Worm (Caenorhabditis elegans) whole organism, young adult: ENCODE measurements around the gene klp-3.

ENCODE experiments used
- B0336.3 ChIP-seq: fragments of 200-800 bp; sonication (Bioruptor generic); IDR thresholded peaks from 2 replicates; pipeline ENCODE4 v1.3.6; 2022; ENCODE audit warnings: missing genetic modification characterization, missing compliant biosample characterization
- F55B11.4 ChIP-seq: sonication (generic microtip); optimal IDR thresholded peaks from 2 replicates; lab custom pipeline; 2016; ENCODE audit warnings: missing compliant biosample characterization, missing genetic modification characterization, borderline replicate concordance; ENCODE audit not compliant: insufficient read depth
- K11D2.4 ChIP-seq: fragments of 200-800 bp; sonication (Bioruptor generic); IDR thresholded peaks from 2 replicates; pipeline ENCODE4 v1.3.6; 2022; ENCODE audit warnings: missing genetic modification reagents, missing genetic modification characterization, missing compliant biosample characterization
- Y53G8AR.9 ChIP-seq: fragments of 200-800 bp; sonication (Bioruptor generic); conservative IDR thresholded peaks from 2 replicates; pipeline ENCODE4 v1.3.6; 2022; ENCODE audit warnings: missing genetic modification reagents, missing genetic modification characterization, missing compliant biosample characterization
- ZK185.1 ChIP-seq: sonication (generic microtip); optimal IDR thresholded peaks from 2 replicates; lab custom pipeline; 2016; ENCODE audit warnings: mild to moderate bottlenecking, missing genetic modification characterization, missing compliant biosample characterization; ENCODE audit not compliant: poor library complexity, severe bottlenecking
- ama-1 ChIP-seq, 3 experiments: fragments of 150-350 bp in 1 of 3; sonication (generic microtip) in 2 of 3; optimal IDR thresholded peaks; 2 replicates each; lab custom pipeline; 2014 to 2018; ENCODE audit warnings: missing biosample characterization in 2 of 3, missing genetic modification characterization in 2 of 3, missing genetic modification reagents in 2 of 3
- aptf-3 ChIP-seq: fragments of 200-800 bp; sonication (Bioruptor generic); IDR thresholded peaks from 2 replicates; pipeline ENCODE4 v1.3.6; 2022; ENCODE audit warnings: missing genetic modification characterization, missing compliant biosample characterization
- athp-1 ChIP-seq: sonication (generic microtip); optimal IDR thresholded peaks from 2 replicates; lab custom pipeline; 2017; ENCODE audit warnings: mild to moderate bottlenecking, missing genetic modification characterization, missing compliant biosample characterization
- bed-2 ChIP-seq: fragments of 200-800 bp; sonication (Bioruptor generic); IDR thresholded peaks from 2 replicates; pipeline ENCODE4 v1.3.6; 2022; ENCODE audit warnings: missing genetic modification reagents, missing genetic modification characterization, missing compliant biosample characterization
- chd-7 ChIP-seq: sonication (generic microtip); optimal IDR thresholded peaks from 2 replicates; lab custom pipeline; 2016; ENCODE audit warnings: mild to moderate bottlenecking, missing genetic modification characterization, moderate library complexity, missing compliant biosample characterization
- die-1 ChIP-seq: sonication (generic microtip); optimal IDR thresholded peaks from 2 replicates; lab custom pipeline; 2016; ENCODE audit warnings: missing genotype, mild to moderate bottlenecking, missing genetic modification characterization, missing compliant biosample characterization
- dox-1 ChIP-seq: fragments of 200-800 bp; sonication (Bioruptor generic); IDR thresholded peaks from 2 replicates; pipeline ENCODE4 v1.3.6; 2022; ENCODE audit warnings: missing genetic modification reagents, missing genetic modification characterization, missing compliant biosample characterization
- hlh-12 ChIP-seq: sonication (generic microtip); optimal IDR thresholded peaks from 2 replicates; lab custom pipeline; 2016; ENCODE audit warnings: missing genetic modification characterization, missing compliant biosample characterization
- hmg-1.2 ChIP-seq: fragments of 200-800 bp; sonication (Bioruptor generic); IDR thresholded peaks from 2 replicates; pipeline ENCODE4 v1.3.6; 2022; ENCODE audit warnings: missing genetic modification reagents, missing genetic modification characterization, missing compliant biosample characterization
- let-607 ChIP-seq, 2 experiments: fragments of 200-800 bp in 1 of 2; sonication (Bioruptor generic) in 1 of 2; sonication (generic microtip) in 1 of 2; optimal IDR thresholded peaks; 2 replicates each; lab custom pipeline; 2016 to 2018; ENCODE audit warnings: mild to moderate bottlenecking in 2 of 2, missing compliant biosample characterization in 2 of 2, missing genetic modification characterization in 2 of 2, moderate library complexity in 2 of 2, missing genotype in 1 of 2
- lin-35 ChIP-seq, 3 experiments: fragments of 150-350 bp in 2 of 3; sonication (generic microtip) in 1 of 3; optimal IDR thresholded peaks; 2 replicates each; lab custom pipeline; 2014 to 2018; ENCODE audit warnings: missing biosample characterization in 3 of 3, missing genetic modification characterization in 3 of 3, missing genetic modification reagents in 3 of 3
- madf-3 ChIP-seq: fragments of 200-800 bp; sonication (Bioruptor generic); IDR thresholded peaks from 2 replicates; pipeline ENCODE4 v1.3.6; 2022; ENCODE audit warnings: missing genetic modification reagents, missing genetic modification characterization, missing compliant biosample characterization
- madf-6 ChIP-seq: fragments of 200-800 bp; sonication (Bioruptor generic); IDR thresholded peaks from 2 replicates; pipeline ENCODE4 v1.3.6; 2022; ENCODE audit warnings: missing genetic modification reagents, missing genetic modification characterization, missing compliant biosample characterization
- mel-28 ChIP-seq: sonication (generic microtip); optimal IDR thresholded peaks from 2 replicates; lab custom pipeline; 2016; ENCODE audit warnings: borderline replicate concordance, mild to moderate bottlenecking, missing genetic modification characterization, missing compliant biosample characterization
- nfya-2 ChIP-seq: fragments of 200-800 bp; sonication (Bioruptor generic); IDR thresholded peaks from 2 replicates; pipeline ENCODE4 v1.3.6; 2022; ENCODE audit warnings: missing genetic modification reagents, missing genetic modification characterization, missing compliant biosample characterization
- nfyb-1 ChIP-seq: fragments of 200-800 bp; sonication (Bioruptor generic); IDR thresholded peaks from 2 replicates; pipeline ENCODE4 v1.3.6; 2022; ENCODE audit warnings: missing genetic modification reagents, missing genetic modification characterization, missing compliant biosample characterization
- nhr-120 ChIP-seq: fragments of 200-800 bp; sonication (Bioruptor generic); IDR thresholded peaks from 2 replicates; pipeline ENCODE4 v1.3.6; 2022; ENCODE audit warnings: missing genetic modification characterization, missing compliant biosample characterization
- nhr-80 ChIP-seq: sonication (generic microtip); optimal IDR thresholded peaks from 2 replicates; lab custom pipeline; 2016; ENCODE audit warnings: missing genetic modification characterization, missing compliant biosample characterization
- nhr-90 ChIP-seq: sonication (generic microtip); optimal IDR thresholded peaks from 2 replicates; lab custom pipeline; 2016; ENCODE audit warnings: missing genotype, mild to moderate bottlenecking, missing genetic modification characterization, missing compliant biosample characterization
- rcor-1 ChIP-seq: fragments of 200-800 bp; sonication (Bioruptor generic); IDR thresholded peaks from 2 replicates; pipeline ENCODE4 v1.3.6; 2022; ENCODE audit warnings: missing genetic modification reagents, missing genetic modification characterization, missing compliant biosample characterization
- rec-8 ChIP-seq, 2 experiments: sonication (generic microtip); optimal IDR thresholded peaks; 2 replicates each; lab custom pipeline; 2016; ENCODE audit warnings: mild to moderate bottlenecking in 2 of 2, missing genetic modification characterization in 2 of 2, missing genetic modification reagents in 2 of 2, missing genotype in 2 of 2, missing biosample characterization in 1 of 2, missing compliant biosample characterization in 1 of 2, moderate library complexity in 1 of 2
- sea-2 ChIP-seq: fragments of 200-800 bp; sonication (Bioruptor generic); IDR thresholded peaks from 2 replicates; pipeline ENCODE4 v1.3.6; 2022; ENCODE audit warnings: missing genetic modification characterization, missing compliant biosample characterization
- snpc-1.1 ChIP-seq: sonication (generic microtip); optimal IDR thresholded peaks from 2 replicates; lab custom pipeline; 2017; ENCODE audit warnings: missing genetic modification characterization, mild to moderate bottlenecking, missing compliant biosample characterization, antibody characterized with exemption, moderate library complexity, missing genotype, missing genetic modification reagents; ENCODE audit not compliant: insufficient read depth
- snpc-1.3 ChIP-seq: sonication (generic microtip); optimal IDR thresholded peaks from 2 replicates; lab custom pipeline; 2017; ENCODE audit warnings: missing genetic modification characterization, mild to moderate bottlenecking, missing compliant biosample characterization, antibody characterized with exemption, moderate library complexity, missing genotype, missing genetic modification reagents; ENCODE audit not compliant: insufficient read depth
- tbp1 ChIP-seq: fragments of 200-800 bp; sonication (Bioruptor generic); optimal IDR thresholded peaks from 2 replicates; lab custom pipeline; 2018; ENCODE audit warnings: mild to moderate bottlenecking, missing genetic modification characterization, missing compliant biosample characterization
- unc-62 ChIP-seq: fragments of 150-350 bp; optimal IDR thresholded peaks from 2 replicates; lab custom pipeline; 2014; ENCODE audit warnings: missing biosample characterization, missing genetic modification reagents, missing genetic modification characterization
- xnd-1 ChIP-seq: sonication (generic microtip); optimal IDR thresholded peaks from 2 replicates; lab custom pipeline; 2016; ENCODE audit warnings: missing genotype, missing genetic modification reagents, missing genetic modification characterization, missing compliant biosample characterization
- zfh-2 ChIP-seq: fragments of 200-800 bp; sonication (Bioruptor generic); conservative IDR thresholded peaks from 2 replicates; pipeline ENCODE4 v1.3.6; 2022; ENCODE audit warnings: missing genetic modification reagents, missing genetic modification characterization, missing compliant biosample characterization
- ztf-3 ChIP-seq: fragments of 200-800 bp; sonication (Bioruptor generic); optimal IDR thresholded peaks from 2 replicates; lab custom pipeline; 2018; ENCODE audit warnings: mild to moderate bottlenecking, missing genetic modification characterization, missing compliant biosample characterization

klp-3 gene

ce11 chrII:7877744-7878468 lies 35.8 kb downstream of the klp-3 start, which contains the start of gene T01H3.2 (continued):
- TF ChIP-seq Y53G8AR.9 (no peak), K11D2.4 (GFP tag; lab: Robert Waterston, UW) (no peak), ztf-3 (GFP tag; lab: Kevin White, UChicago) (no peak), ZK185.1 (tag; lab: Kevin White, UChicago) (no peak), madf-6 (GFP tag; lab: Robert Waterston, UW) (no peak; the same call in 1 of the 2 replicates), nhr-120 (GFP tag; lab: Robert Waterston, UW) (no peak), rec-8 (tag; optimal IDR thresholded peaks at IDR 0.05; lab: Kevin White, UChicago) (no peak), chd-7 (tag; lab: Kevin White, UChicago) (peak; percentile 28), F55B11.4 (tag; lab: Kevin White, UChicago) (no peak), nfya-2 (GFP tag; lab: Robert Waterston, UW) (no peak), sea-2 (no peak), lin-35 (GFP tag; optimal IDR thresholded peaks at IDR 0.05; lab: Kevin White, UChicago) (peak in 1 of 3 experiments; percentile 22), snpc-1.3 (tag; lab: Kevin White, UChicago) (no peak), bed-2 (GFP tag; lab: Robert Waterston, UW) (no peak), dox-1 (GFP tag; lab: Robert Waterston, UW) (no peak), hmg-1.2 (GFP tag; lab: Robert Waterston, UW) (no peak), aptf-3 (GFP tag; lab: Robert Waterston, UW) (no peak), snpc-1.1 (no peak), xnd-1 (tag; lab: Kevin White, UChicago) (no peak), nfyb-1 (GFP tag; lab: Robert Waterston, UW) (peak; percentile 33; the same call in 1 of the 2 replicates), let-607 (tag; optimal IDR thresholded peaks at IDR 0.05; lab: Kevin White, UChicago) (no peak), unc-62 (GFP tag; lab: Kevin White, UChicago) (no peak), tbp1 (GFP tag; lab: Kevin White, UChicago) (peak; percentile 21), B0336.3 (GFP tag; lab: Robert Waterston, UW) (0 out of 2 replicates have a peak, but pooled peaks have one; percentile 10), madf-3 (GFP tag; lab: Robert Waterston, UW) (no peak), die-1 (tag; lab: Kevin White, UChicago) (no peak)

ce11 chrII:7879266-7879718 lies 37.1 kb downstream of the klp-3 start, which contains the start of the genes vha-4 and T01H3.5:
vha-4 (minus strand) TSS chrII:7879316.
T01H3.5 (plus strand) TSS chrII:7879616.
- TF ChIP-seq mel-28 (tag; lab: Kevin White, UChicago), result no peak
- TF ChIP-seq hlh-12 (tag; lab: Kevin White, UChicago), result no peak
- no peak for TF ChIP-seq rcor-1 (GFP tag; lab: Robert Waterston, UW)
- no peak for TF ChIP-seq die-1 (tag; lab: Kevin White, UChicago)
- TF ChIP-seq nhr-80 (tag; lab: Kevin White, UChicago), result peak; percentile 55
- 0 out of 2 replicates have a peak, but pooled peaks have one; percentile 8 for TF ChIP-seq zfh-2 (GFP tag; lab: Robert Waterston, UW)
- TF ChIP-seq athp-1, result no peak
- no peak for TF ChIP-seq nhr-90
- TF ChIP-seq ama-1 (optimal IDR thresholded peaks at IDR 0.05; lab: Kevin White, UChicago), result no peak
- TF ChIP-seq ama-1 (GFP tag; optimal IDR thresholded peaks at IDR 0.05; lab: Kevin White, UChicago), result no peak
